Worm (Caenorhabditis elegans) whole organism, L3 larva: ENCODE data around the gene W04E12.9.

Experiments
- R02D3.7 ChIP-seq: fragments of 150-350 bp; optimal IDR thresholded peaks from 2 replicates; lab custom pipeline; 2014; ENCODE audit warnings: missing biosample characterization, missing genetic modification characterization
- aly-2 ChIP-seq: fragments of 150-350 bp; optimal IDR thresholded peaks from 2 replicates; lab custom pipeline; 2014; ENCODE audit warnings: missing biosample characterization, missing genetic modification characterization
- ama-1 ChIP-seq: fragments of 150-350 bp; optimal IDR thresholded peaks from 2 replicates; lab custom pipeline; 2018
- ceh-16 ChIP-seq: sonication (generic microtip); optimal IDR thresholded peaks from 2 replicates; lab custom pipeline; 2017; ENCODE audit warnings: missing biosample characterization, missing genetic modification characterization
- ceh-82 ChIP-seq: fragments of 150-350 bp; optimal IDR thresholded peaks from 2 replicates; lab custom pipeline; 2014; ENCODE audit warnings: missing biosample characterization, missing genetic modification characterization
- ceh-9 ChIP-seq: sonication (generic microtip); optimal IDR thresholded peaks from 2 replicates; lab custom pipeline; 2018; ENCODE audit warnings: missing biosample characterization, missing genetic modification characterization
- daf-12 ChIP-seq: fragments of 150-350 bp; optimal IDR thresholded peaks from 2 replicates; lab custom pipeline; 2014; ENCODE audit warnings: missing biosample characterization, missing genetic modification reagents, missing genetic modification characterization
- egl-27 ChIP-seq: sonication (generic microtip); optimal IDR thresholded peaks from 4 replicates; lab custom pipeline; 2017; ENCODE audit warnings: missing biosample characterization, missing genetic modification reagents, missing genetic modification characterization
- egl-5 ChIP-seq: fragments of 150-350 bp; optimal IDR thresholded peaks from 2 replicates; lab custom pipeline; 2017; ENCODE audit warnings: missing biosample characterization, missing genetic modification reagents, missing genetic modification characterization, inconsistent platforms
- elt-1 ChIP-seq: fragments of 150-350 bp; optimal IDR thresholded peaks from 2 replicates; lab custom pipeline; 2014; ENCODE audit warnings: missing biosample characterization, missing genetic modification characterization
- elt-2 ChIP-seq: sonication (generic microtip); optimal IDR thresholded peaks from 2 replicates; lab custom pipeline; 2016; ENCODE audit warnings: missing genetic modification reagents, mild to moderate bottlenecking, missing genetic modification characterization, missing compliant biosample characterization
- eor-1 ChIP-seq, 2 experiments: fragments of 150-350 bp; optimal IDR thresholded peaks; 2 replicates each; lab custom pipeline; 2014 to 2018; ENCODE audit warnings: missing biosample characterization in 2 of 2, missing genetic modification characterization in 2 of 2
- fkh-2 ChIP-seq: fragments of 150-350 bp; optimal IDR thresholded peaks from 2 replicates; lab custom pipeline; 2014; ENCODE audit warnings: missing biosample characterization, missing genetic modification reagents, missing genetic modification characterization
- fos-1 ChIP-seq: fragments of 150-350 bp; optimal IDR thresholded peaks from 2 replicates; lab custom pipeline; 2014; ENCODE audit warnings: missing biosample characterization, missing genetic modification characterization
- hmg-11 ChIP-seq: sonication (generic microtip); optimal IDR thresholded peaks from 2 replicates; lab custom pipeline; 2016; ENCODE audit warnings: missing genetic modification characterization, missing compliant biosample characterization
- jun-1 ChIP-seq: fragments of 150-350 bp; optimal IDR thresholded peaks from 2 replicates; lab custom pipeline; 2014; ENCODE audit warnings: missing biosample characterization, missing genetic modification reagents, missing genetic modification characterization
- lin-15B ChIP-seq: fragments of 150-350 bp; optimal IDR thresholded peaks from 2 replicates; lab custom pipeline; 2014; ENCODE audit warnings: missing biosample characterization, missing genetic modification characterization
- lin-39 ChIP-seq: fragments of 150-350 bp; optimal IDR thresholded peaks from 2 replicates; lab custom pipeline; 2018; ENCODE audit warnings: missing biosample characterization, missing genetic modification reagents, missing genetic modification characterization
- lsy-12 ChIP-seq: sonication (generic microtip); optimal IDR thresholded peaks from 2 replicates; lab custom pipeline; 2016; ENCODE audit warnings: mild to moderate bottlenecking, missing genetic modification characterization, missing compliant biosample characterization
- mdl-1 ChIP-seq: fragments of 150-350 bp; optimal IDR thresholded peaks from 2 replicates; lab custom pipeline; 2014; ENCODE audit warnings: missing biosample characterization, missing genetic modification characterization
- mml-1 ChIP-seq: fragments of 150-350 bp; sonication (generic microtip); optimal IDR thresholded peaks from 3 replicates; lab custom pipeline; 2014; ENCODE audit warnings: missing biosample characterization, missing genetic modification characterization
- nfya-1 ChIP-seq: sonication (generic microtip); optimal IDR thresholded peaks from 2 replicates; lab custom pipeline; 2017; ENCODE audit warnings: missing genetic modification characterization, mild to moderate bottlenecking, missing compliant biosample characterization, antibody characterized with exemption, moderate library complexity; ENCODE audit not compliant: insufficient read depth
- nhr-12 ChIP-seq: fragments of 150-350 bp; optimal IDR thresholded peaks from 2 replicates; lab custom pipeline; 2014; ENCODE audit warnings: missing biosample characterization, missing genetic modification characterization
- nhr-25 ChIP-seq: sonication (generic microtip); optimal IDR thresholded peaks from 2 replicates; lab custom pipeline; 2017; ENCODE audit warnings: missing biosample characterization, missing genetic modification characterization
- nhr-43 ChIP-seq: sonication (generic microtip); optimal IDR thresholded peaks from 2 replicates; lab custom pipeline; 2016; ENCODE audit warnings: mild to moderate bottlenecking, missing genetic modification characterization, missing compliant biosample characterization; ENCODE audit not compliant: poor library complexity, severe bottlenecking
- nhr-67 ChIP-seq: fragments of 150-350 bp; optimal IDR thresholded peaks from 2 replicates; lab custom pipeline; 2014; ENCODE audit warnings: missing biosample characterization, missing genetic modification characterization
- nhr-76 ChIP-seq: fragments of 150-350 bp; sonication (generic microtip); optimal IDR thresholded peaks from 5 replicates; lab custom pipeline; 2014; ENCODE audit warnings: missing biosample characterization, missing genetic modification characterization
- nhr-77 ChIP-seq: fragments of 150-350 bp; optimal IDR thresholded peaks from 2 replicates; lab custom pipeline; 2014; ENCODE audit warnings: missing biosample characterization, missing genetic modification characterization
- pha-4 ChIP-seq: fragments of 150-350 bp; optimal IDR thresholded peaks from 2 replicates; lab custom pipeline; 2014; ENCODE audit warnings: missing biosample characterization, missing genetic modification reagents, missing genetic modification characterization
- pqm-1 ChIP-seq: fragments of 150-350 bp; optimal IDR thresholded peaks from 2 replicates; lab custom pipeline; 2017; ENCODE audit warnings: missing biosample characterization, missing genetic modification characterization, inconsistent platforms
- skn-1 ChIP-seq: fragments of 150-350 bp; optimal IDR thresholded peaks from 2 replicates; lab custom pipeline; 2014; ENCODE audit warnings: missing biosample characterization, missing genetic modification characterization
- tbx-2 ChIP-seq: sonication (generic microtip); optimal IDR thresholded peaks from 2 replicates; lab custom pipeline; 2016; ENCODE audit warnings: mild to moderate bottlenecking, missing genetic modification characterization, missing compliant biosample characterization
- zag-1 ChIP-seq: fragments of 150-350 bp; optimal IDR thresholded peaks from 2 replicates; lab custom pipeline; 2014; ENCODE audit warnings: missing biosample characterization, missing genetic modification characterization

Gene W04E12.9

ce11 chrV:19717933-19718332 lies 38.4 kb upstream of the W04E12.9 start:
- no peak for TF ChIP-seq nhr-25
- TF ChIP-seq lsy-12 (tag; lab: Kevin White, UChicago) = no peak
- no peak for TF ChIP-seq mdl-1 (tag; lab: Kevin White, UChicago)
- TF ChIP-seq daf-12 = no peak
- TF ChIP-seq R02D3.7 (tag; lab: Kevin White, UChicago) = no peak
- no peak for TF ChIP-seq skn-1 (tag; lab: Kevin White, UChicago)
- TF ChIP-seq nhr-43 (tag; lab: Kevin White, UChicago) = no peak
- TF ChIP-seq lin-39 (tag; lab: Kevin White, UChicago) = no peak
- TF ChIP-seq fkh-2 (tag; lab: Kevin White, UChicago) = no peak
- no peak for TF ChIP-seq elt-1 (tag; lab: Kevin White, UChicago)
- TF ChIP-seq nhr-76 = no peak

ce11 chrV:19718660-19719059 lies 37.7 kb upstream of the W04E12.9 start:
- TF ChIP-seq eor-1 (tag; optimal IDR thresholded peaks at IDR 0.05; lab: Kevin White, UChicago) (no peak), nhr-25 (no peak), egl-5 (tag; lab: Kevin White, UChicago) (no peak), hmg-11 (tag; lab: Kevin White, UChicago) (no peak), ceh-16 (tag; lab: Kevin White, UChicago) (no peak), ceh-82 (tag; lab: Kevin White, UChicago) (no peak), fos-1 (tag; lab: Kevin White, UChicago) (no peak), tbx-2 (no peak), lin-39 (tag; lab: Kevin White, UChicago) (no peak), nhr-67 (tag; lab: Kevin White, UChicago) (no peak), lin-15B (tag; lab: Kevin White, UChicago) (no peak), elt-1 (tag; lab: Kevin White, UChicago) (no peak), mdl-1 (tag; lab: Kevin White, UChicago) (no peak), zag-1 (tag; lab: Kevin White, UChicago) (no peak), nhr-77 (tag; lab: Kevin White, UChicago) (no peak), nfya-1 (tag; lab: Kevin White, UChicago) (no peak), nhr-76 (no peak), nhr-43 (tag; lab: Kevin White, UChicago) (no peak), ceh-9 (tag; lab: Kevin White, UChicago) (no peak)

ce11 chrV:19719253-19719652 lies 37.1 kb upstream of the W04E12.9 start, which contains the start of gene Y116F11A.6:
Y116F11A.6 (plus strand) TSS chrV:19719553.
- no peak for TF ChIP-seq ceh-82 (tag; lab: Kevin White, UChicago)
- no peak for TF ChIP-seq nhr-76
- no peak for TF ChIP-seq mml-1 (tag; lab: Kevin White, UChicago)
- TF ChIP-seq, all 47 proteins: peak for 0

ce11 chrV:19722881-19723280 lies 33.5 kb upstream of the W04E12.9 start:
- TF ChIP-seq ceh-82 (tag; lab: Kevin White, UChicago) (no peak), nhr-25 (peak; percentile 1), lin-39 (tag; lab: Kevin White, UChicago) (peak; percentile 53), aly-2 (tag; lab: Kevin White, UChicago) (no peak), nfya-1 (tag; lab: Kevin White, UChicago) (peak; percentile 17), elt-2 (tag; lab: Kevin White, UChicago) (peak; percentile 17), pha-4 (tag; lab: Kevin White, UChicago) (peak; percentile 7), hmg-11 (tag; lab: Kevin White, UChicago) (peak; percentile 81)

ce11 chrV:19724589-19724988 lies 31.8 kb upstream of the W04E12.9 start:
- TF ChIP-seq hmg-11 (tag; lab: Kevin White, UChicago) = peak; percentile 15
- TF ChIP-seq mml-1 (tag; lab: Kevin White, UChicago) = no peak
- TF ChIP-seq, all 47 proteins: peak for 1

ce11 chrV:19727990-19728389 lies 28.4 kb upstream of the W04E12.9 start:
- no peak for TF ChIP-seq lsy-12 (tag; lab: Kevin White, UChicago)
- no peak for TF ChIP-seq pha-4 (tag; lab: Kevin White, UChicago)

ce11 chrV:19728731-19729130 lies 27.6 kb upstream of the W04E12.9 start, which contains the start of gene Y116F11A.3:
Y116F11A.3 (plus strand) TSS chrV:19729031.
- TF ChIP-seq daf-12 = no peak
- TF ChIP-seq ama-1 = no peak
- TF ChIP-seq pqm-1 (tag; lab: Kevin White, UChicago) = no peak
- no peak for TF ChIP-seq jun-1 (tag; lab: Kevin White, UChicago)
- TF ChIP-seq nhr-76 = no peak
- TF ChIP-seq mdl-1 (tag; lab: Kevin White, UChicago) = no peak
- TF ChIP-seq nhr-12 (tag; lab: Kevin White, UChicago) = no peak
- no peak for TF ChIP-seq ceh-9 (tag; lab: Kevin White, UChicago)
- TF ChIP-seq hmg-11 (tag; lab: Kevin White, UChicago) = no peak
- no peak for TF ChIP-seq fkh-2 (tag; lab: Kevin White, UChicago)
- no peak for TF ChIP-seq eor-1 (tag; optimal IDR thresholded peaks at IDR 0.05; lab: Kevin White, UChicago)
- TF ChIP-seq egl-27 (tag; lab: Kevin White, UChicago) = no peak
- TF ChIP-seq, all 47 proteins: peak for 0
